Fruit fly (Drosophila melanogaster): Measurements from ENCODE around the gene CG6688.

DNA sequence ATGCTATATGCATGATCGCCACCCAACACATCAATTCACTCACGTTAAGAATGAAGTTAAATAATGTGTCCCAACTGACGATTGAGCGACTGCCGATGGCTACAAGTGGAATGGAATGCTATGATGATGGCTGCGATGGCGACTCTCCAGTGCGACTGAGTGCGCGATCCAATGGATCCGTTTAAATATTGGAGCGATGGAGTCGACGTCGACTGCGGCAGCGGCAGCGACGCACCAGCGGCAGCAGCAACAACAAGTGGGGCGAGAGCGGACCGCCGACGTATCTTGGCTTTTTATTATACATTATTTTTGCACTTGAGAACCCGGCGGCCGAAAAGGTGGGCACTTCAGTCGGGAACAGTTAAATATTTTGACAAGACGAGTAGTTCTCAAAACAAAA lies 45.2 kb downstream of the CG6688 start:
- TF ChIP-seq psq (optimal IDR thresholded peaks at IDR 0.05) (no peak), h (optimal IDR thresholded peaks at IDR 0.05) (no peak), Sin3A (optimal IDR thresholded peaks at IDR 0.05) (no peak)
